Worm (Caenorhabditis elegans): ENCODE data around the gene VW02B12L.2.

- TF ChIP-seq cog-1 (tag; optimal IDR thresholded peaks at IDR 0.05) (no peak), ref-1 (GFP tag; conservative IDR thresholded peaks at IDR 0.05) (no peak), ztf-23 (GFP tag; IDR thresholded peaks at IDR 0.05) (no peak)
These were observed 15.6 kb upstream of the VW02B12L.2 start for ce11 chrII:11455715-11456114.
